Worm (Caenorhabditis elegans) whole organism, midembryonic: Measurements from ENCODE around the gene str-205.
"Not testable (repeated sequence)": the region's sequence is repeated elsewhere in the genome, so short reads cannot be mapped to it uniquely, and the experiment has no call there.

ENCODE experiments used
- flt-1 ChIP-seq: fragments of 200-800 bp; sonication (Bioruptor generic); IDR thresholded peaks from 2 replicates; pipeline ENCODE4 v1.3.6; 2022; ENCODE audit warnings: missing genetic modification characterization, missing compliant biosample characterization
- ref-1 ChIP-seq: fragments of 200-800 bp; sonication (Bioruptor generic); conservative IDR thresholded peaks from 2 replicates; pipeline ENCODE4 v1.3.6; 2022; ENCODE audit warnings: missing genetic modification reagents, missing genetic modification characterization, missing compliant biosample characterization
- ztf-29 ChIP-seq: fragments of 200-800 bp; sonication (Bioruptor generic); IDR thresholded peaks from 2 replicates; pipeline ENCODE4 v1.3.6; 2022; ENCODE audit warnings: missing genetic modification reagents, missing genetic modification characterization, missing compliant biosample characterization

DNA sequence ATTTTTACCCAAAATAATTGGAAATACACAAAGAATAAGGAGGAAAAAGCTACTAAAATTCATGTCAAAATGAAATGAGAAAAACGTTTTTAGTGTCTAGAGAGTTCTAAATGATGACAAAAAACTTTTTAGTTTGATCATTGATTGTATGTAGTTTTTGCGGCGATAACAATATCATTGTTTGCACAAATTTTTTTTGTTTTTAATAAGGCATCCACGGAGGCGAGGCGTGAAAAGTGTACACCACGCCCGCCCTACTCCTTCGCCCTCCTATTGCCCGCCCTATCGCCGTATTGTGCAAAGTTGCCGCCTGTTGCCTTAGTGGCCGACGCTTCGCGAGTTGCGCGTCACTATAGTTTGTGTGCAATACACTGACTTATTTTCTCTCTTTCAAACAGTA lies 29.7 kb downstream of the str-205 start, which contains the start of gene ugt-10:
- TF ChIP-seq ref-1; flt-1 (GFP tag; lab: Robert Waterston, UW); ztf-29 (GFP tag; lab: Robert Waterston, UW): not testable (repeated sequence)
